Worm (Caenorhabditis elegans) whole organism, L4/young adult: ENCODE measurements around the gene srx-108.

Experiments
- W03F9.2 ChIP-seq: fragments of 150-350 bp; optimal IDR thresholded peaks from 2 replicates; lab custom pipeline; 2014; ENCODE audit warnings: missing biosample characterization, missing genetic modification characterization
- dao-5 ChIP-seq: sonication (generic microtip); optimal IDR thresholded peaks from 2 replicates; lab custom pipeline; 2016; ENCODE audit warnings: missing genotype, missing genetic modification characterization, moderate library complexity, missing compliant biosample characterization
- him-1 ChIP-seq: sonication (generic microtip); optimal IDR thresholded peaks from 2 replicates; lab custom pipeline; 2016; ENCODE audit warnings: missing genotype, missing genetic modification reagents, missing genetic modification characterization, missing compliant biosample characterization

ce11 chrII:3709255-3709654, 3.8 kb downstream of the srx-108 start, which contains the start of gene srx-110:
- TF ChIP-seq him-1 (tag; lab: Kevin White, UChicago) = no peak
- TF ChIP-seq W03F9.2 = no peak
- no peak for TF ChIP-seq dao-5 (tag; lab: Kevin White, UChicago)
